Fruit fly (Drosophila melanogaster): ENCODE data around the gene CG14990.

Gene CG14990

DNA sequence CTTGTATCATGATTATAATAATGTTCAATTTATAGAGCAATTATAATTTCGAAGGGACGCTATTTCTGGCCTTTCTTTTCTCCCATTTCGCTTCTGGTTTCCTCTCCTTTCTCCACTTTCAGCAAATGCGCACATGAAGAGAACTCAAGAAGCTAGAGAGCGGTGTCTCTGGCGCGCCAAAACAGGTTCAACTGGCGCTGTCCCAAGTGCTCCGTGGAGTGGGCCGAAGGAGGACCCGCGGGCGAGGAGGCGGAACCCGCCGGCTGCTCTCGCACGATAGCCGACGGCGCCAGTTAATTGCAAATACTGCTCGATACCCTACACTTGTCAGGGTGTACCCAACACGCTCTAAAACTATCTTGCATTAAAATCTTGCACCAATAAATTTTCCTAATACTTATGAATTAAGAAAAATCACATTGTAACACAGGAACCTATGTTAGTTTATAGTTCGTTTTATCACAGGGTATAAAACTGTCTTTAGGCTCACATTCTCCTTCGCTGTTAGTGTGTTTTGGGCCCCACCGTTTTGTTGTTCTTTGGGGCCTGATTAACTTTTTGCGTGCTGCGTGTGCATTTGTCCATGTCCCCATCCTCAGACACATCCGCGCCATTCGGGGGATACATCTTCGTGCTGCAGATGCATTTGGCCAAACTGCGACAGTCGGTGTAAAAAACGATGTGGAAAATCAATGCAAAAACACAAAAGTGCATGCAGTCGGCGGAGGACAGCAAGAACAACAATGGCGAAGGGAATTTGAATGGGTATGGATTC is 22.6 kb upstream of the CG14990 start (continued):
- peak; percentile 75 for TF ChIP-seq onecut (GFP tag; IDR thresholded peaks at IDR 0.05)
- peak; percentile 97 for TF ChIP-seq slbo (GFP tag; IDR thresholded peaks at IDR 0.05)
- no peak for TF ChIP-seq D19A (tag; optimal IDR thresholded peaks at IDR 0.05)
- no peak for TF ChIP-seq CG17568 (GFP tag; optimal IDR thresholded peaks at IDR 0.05)
- peak; percentile 71 for TF ChIP-seq CG5245 (GFP tag; optimal IDR thresholded peaks at IDR 0.05)
- peak; percentile 62 for TF ChIP-seq fd64A (GFP tag; optimal IDR thresholded peaks at IDR 0.05)
- TF ChIP-seq Camta (GFP tag; optimal IDR thresholded peaks at IDR 0.05), result peak; percentile 66
- peak; percentile 86 for TF ChIP-seq CG8944 (GFP tag; optimal IDR thresholded peaks at IDR 0.05)
- peak; percentile 91 for TF ChIP-seq Nf-YA (GFP tag; IDR thresholded peaks at IDR 0.05)
- TF ChIP-seq odd (GFP tag; optimal IDR thresholded peaks at IDR 0.05), result peak; percentile 59
- peak; percentile 94 for TF ChIP-seq CG5953 (GFP tag; IDR thresholded peaks at IDR 0.05)
- no peak for TF ChIP-seq insv (GFP tag; optimal IDR thresholded peaks at IDR 0.05)
- no peak for TF ChIP-seq CG33557 (GFP tag; optimal IDR thresholded peaks at IDR 0.05)
- TF ChIP-seq CG2199 (GFP tag; IDR thresholded peaks at IDR 0.05), result no peak
- TF ChIP-seq Doc3 (GFP tag; IDR thresholded peaks at IDR 0.05; ENCODE audit: partially characterized antibody), result no peak
- peak; percentile 69 for TF ChIP-seq Side (GFP tag; optimal IDR thresholded peaks at IDR 0.05)
- TF ChIP-seq MTF-1 (GFP tag; optimal IDR thresholded peaks at IDR 0.05; ENCODE audit: borderline replicate concordance), result peak; percentile 73
- TF ChIP-seq CG12155 (GFP tag; optimal IDR thresholded peaks at IDR 0.05), result peak; percentile 80
- peak; percentile 78 for TF ChIP-seq ab (GFP tag; optimal IDR thresholded peaks at IDR 0.05)
- peak; percentile 67 for TF ChIP-seq Max (GFP tag; optimal IDR thresholded peaks at IDR 0.05)
- TF ChIP-seq CG10959 (GFP tag; IDR thresholded peaks at IDR 0.05), result peak; percentile 73
- TF ChIP-seq gsb (GFP tag; IDR thresholded peaks at IDR 0.05), result peak; percentile 87
- peak; percentile 74 for TF ChIP-seq disco-r (GFP tag; optimal IDR thresholded peaks at IDR 0.05)
- peak; percentile 87 for TF ChIP-seq cas (GFP tag; IDR thresholded peaks at IDR 0.05)
- peak; percentile 70 for TF ChIP-seq tin (GFP tag; optimal IDR thresholded peaks at IDR 0.05)
- peak; percentile 86 for TF ChIP-seq C15 (GFP tag; IDR thresholded peaks at IDR 0.05)
- TF ChIP-seq Hr78 (GFP tag; optimal IDR thresholded peaks at IDR 0.05), result peak in 1 of 2 experiments; percentile 32
- peak; percentile 68 for TF ChIP-seq Bdp1 (GFP tag; optimal IDR thresholded peaks at IDR 0.05)
- no peak for TF ChIP-seq yki (optimal IDR thresholded peaks at IDR 0.05)
- TF ChIP-seq NC2β (GFP tag; optimal IDR thresholded peaks at IDR 0.05), result peak; percentile 77
- TF ChIP-seq kni (GFP tag; optimal IDR thresholded peaks at IDR 0.05), result no peak
- TF ChIP-seq ap (GFP tag; IDR thresholded peaks at IDR 0.05), result peak; percentile 93
- peak; percentile 22 for TF ChIP-seq CG10431 (GFP tag; optimal IDR thresholded peaks at IDR 0.05)
- TF ChIP-seq bab2 (GFP tag; optimal IDR thresholded peaks at IDR 0.05), result peak; percentile 33
- TF ChIP-seq CG18476 (GFP tag; optimal IDR thresholded peaks at IDR 0.05), result peak; percentile 62
- TF ChIP-seq NC2α (GFP tag; optimal IDR thresholded peaks at IDR 0.05), result peak; percentile 72
- peak; percentile 94 for TF ChIP-seq lab (GFP tag; optimal IDR thresholded peaks at IDR 0.05)
- TF ChIP-seq CG14710 (tag; optimal IDR thresholded peaks at IDR 0.05), result no peak
- TF ChIP-seq CG13624 (GFP tag; optimal IDR thresholded peaks at IDR 0.05), result peak; percentile 94
- no peak for TF ChIP-seq mld (GFP tag; IDR thresholded peaks at IDR 0.05; ENCODE audit: partially characterized antibody)
- TF ChIP-seq pita (GFP tag; optimal IDR thresholded peaks at IDR 0.05), result no peak
- peak; percentile 90 for TF ChIP-seq gro (GFP tag; optimal IDR thresholded peaks at IDR 0.05)
- TF ChIP-seq Optix (GFP tag; IDR thresholded peaks at IDR 0.05), result peak; percentile 90
- TF ChIP-seq ash1 (GFP tag; optimal IDR thresholded peaks at IDR 0.05), result no peak
- peak; percentile 88 for TF ChIP-seq wdn (GFP tag; IDR thresholded peaks at IDR 0.05)
- TF ChIP-seq Dip2 (GFP tag; IDR thresholded peaks at IDR 0.05), result peak; percentile 55
- peak; percentile 85 for TF ChIP-seq en (GFP tag; optimal IDR thresholded peaks at IDR 0.05)
- TF ChIP-seq CG9215 (GFP tag; IDR thresholded peaks at IDR 0.05), result peak; percentile 82
- peak; percentile 95 for TF ChIP-seq CG2120 (GFP tag; optimal IDR thresholded peaks at IDR 0.05)
- TF ChIP-seq psq (GFP tag; optimal IDR thresholded peaks at IDR 0.05), result peak; percentile 41

Measured in whole organism, embryonic.